Fruit fly (Drosophila melanogaster): ENCODE data around the gene Alp12.
A peak's percentile ranks its signal among the peaks of the same experiment; 100 is the strongest.

Alp12 gene

dm6 chr2L:19423467-19424122, at the start of gene Alp12, which contains the start of gene CG13085 (continued):
- TF ChIP-seq onecut (GFP tag; IDR thresholded peaks at IDR 0.05) (peak; percentile 90), z (GFP tag; IDR thresholded peaks at IDR 0.05) (peak; percentile 69; the same call in 2 of the 3 replicates), hb (GFP tag; IDR thresholded peaks at IDR 0.05; ENCODE audit: partially characterized antibody) (no peak), CG1529 (GFP tag; optimal IDR thresholded peaks at IDR 0.05) (peak; percentile 98), Dek (tag; optimal IDR thresholded peaks at IDR 0.05) (peak; percentile 98), Bdp1 (GFP tag; optimal IDR thresholded peaks at IDR 0.05) (peak; percentile 88), Kr (GFP tag; optimal IDR thresholded peaks at IDR 0.05) (no peak), br (optimal IDR thresholded peaks at IDR 0.05) (no peak), Hmx (GFP tag; optimal IDR thresholded peaks at IDR 0.05) (peak; percentile 90), CG18476 (GFP tag; optimal IDR thresholded peaks at IDR 0.05) (peak; percentile 96), CTCF (GFP tag; optimal IDR thresholded peaks at IDR 0.05) (peak; percentile 74), cwo (GFP tag; optimal IDR thresholded peaks at IDR 0.05) (peak; percentile 97), lbe (GFP tag; optimal IDR thresholded peaks at IDR 0.05) (peak; percentile 82), CG10543 (GFP tag; optimal IDR thresholded peaks at IDR 0.05) (peak; percentile 100), CG13424 (tag; optimal IDR thresholded peaks at IDR 0.05) (peak; percentile 99), CG30020 (tag; optimal IDR thresholded peaks at IDR 0.05) (peak; percentile 88), CG4730 (GFP tag; IDR thresholded peaks at IDR 0.05) (peak; percentile 94), CG17186 (GFP tag; optimal IDR thresholded peaks at IDR 0.05) (peak; percentile 90), fd64A (GFP tag; optimal IDR thresholded peaks at IDR 0.05) (peak; percentile 93), CG1602 (GFP tag; optimal IDR thresholded peaks at IDR 0.05) (peak; percentile 97), gcm (GFP tag; optimal IDR thresholded peaks at IDR 0.05) (peak; percentile 99), CG3995 (GFP tag; optimal IDR thresholded peaks at IDR 0.05) (peak; percentile 75), exex (tag; optimal IDR thresholded peaks at IDR 0.05) (peak; percentile 92), Dad (GFP tag; optimal IDR thresholded peaks at IDR 0.05) (peak; percentile 86), dmrt11E (tag; optimal IDR thresholded peaks at IDR 0.05) (peak; percentile 94), CG42726 (GFP tag; IDR thresholded peaks at IDR 0.05; ENCODE audit: partially characterized antibody) (no peak), Scr (GFP tag; IDR thresholded peaks at IDR 0.05; ENCODE audit: partially characterized antibody) (no peak), CG8924 (tag; optimal IDR thresholded peaks at IDR 0.05) (peak; percentile 99), lov (optimal IDR thresholded peaks at IDR 0.05) (no peak), lov (GFP tag; IDR thresholded peaks at IDR 0.05) (peak; percentile 79; the same call in 2 of the 3 replicates), H15 (GFP tag; IDR thresholded peaks at IDR 0.05) (peak; percentile 92), Xbp1 (GFP tag; optimal IDR thresholded peaks at IDR 0.05) (peak; percentile 98), CG17385 (GFP tag; optimal IDR thresholded peaks at IDR 0.05) (peak; percentile 98), tup (GFP tag; optimal IDR thresholded peaks at IDR 0.05) (peak; percentile 83), otp (GFP tag; IDR thresholded peaks at IDR 0.05) (peak; percentile 90), Rx (GFP tag; IDR thresholded peaks at IDR 0.05) (peak; percentile 88), chinmo (GFP tag; IDR thresholded peaks at IDR 0.05; ENCODE audit: partially characterized antibody) (peak; percentile 74; the same call in 1 of the 4 replicates), CG15269 (tag; optimal IDR thresholded peaks at IDR 0.05) (peak; percentile 99), CG31388 (GFP tag; optimal IDR thresholded peaks at IDR 0.05) (peak; percentile 91), Myb (GFP tag; optimal IDR thresholded peaks at IDR 0.05) (peak; percentile 78), CG11696 (GFP tag; IDR thresholded peaks at IDR 0.05) (peak; percentile 81; the same call in 1 of the 2 replicates), Doc3 (GFP tag; IDR thresholded peaks at IDR 0.05; ENCODE audit: partially characterized antibody) (no peak), slbo (GFP tag; IDR thresholded peaks at IDR 0.05) (peak; percentile 96), CG17829 (tag; optimal IDR thresholded peaks at IDR 0.05) (peak; percentile 98), CG17359 (tag; optimal IDR thresholded peaks at IDR 0.05) (peak; percentile 98), CG33557 (GFP tag; optimal IDR thresholded peaks at IDR 0.05) (peak; percentile 96), knrl (GFP tag; IDR thresholded peaks at IDR 0.05; ENCODE audit: partially characterized antibody) (no peak), ken (GFP tag; IDR thresholded peaks at IDR 0.05) (peak; percentile 92; the same call in 2 of the 3 replicates), scrt (GFP tag; optimal IDR thresholded peaks at IDR 0.05) (peak; percentile 96), HLH3B (GFP tag; IDR thresholded peaks at IDR 0.05) (peak; percentile 93)

All from whole organism, embryonic.